Worm (Caenorhabditis elegans) whole organism, L4/young adult: ENCODE measurements around the gene copd-1.

Experiments
- W03F9.2 ChIP-seq: fragments of 150-350 bp; optimal IDR thresholded peaks from 2 replicates; lab custom pipeline; 2014; ENCODE audit warnings: missing biosample characterization, missing genetic modification characterization
- dao-5 ChIP-seq: sonication (generic microtip); optimal IDR thresholded peaks from 2 replicates; lab custom pipeline; 2016; ENCODE audit warnings: missing genotype, missing genetic modification characterization, moderate library complexity, missing compliant biosample characterization
- him-1 ChIP-seq: sonication (generic microtip); optimal IDR thresholded peaks from 2 replicates; lab custom pipeline; 2016; ENCODE audit warnings: missing genotype, missing genetic modification reagents, missing genetic modification characterization, missing compliant biosample characterization

ce11 chrIII:6615064-6615463, 9.7 kb downstream of the copd-1 start, which contains the start of gene cmtr-2:
- TF ChIP-seq W03F9.2 (no peak), him-1 (tag; lab: Kevin White, UChicago) (no peak), dao-5 (tag; lab: Kevin White, UChicago) (no peak)
